Fruit fly (Drosophila melanogaster) whole organism, embryonic: ENCODE data around the gene HP1c.
A peak's percentile ranks its signal among the peaks of the same experiment; 100 is the strongest.

Experiments
- Atf6 ChIP-seq: fragments of 200-800 bp; sonication (Bioruptor generic); IDR thresholded peaks from 2 replicates; pipeline ENCODE4 v1.3.6; 2022; ENCODE audit warnings: missing biosample characterization, missing genetic modification characterization
- CG10462 ChIP-seq: fragments of 200-800 bp; sonication (Bioruptor generic); optimal IDR thresholded peaks from 2 replicates; lab custom pipeline; 2016; ENCODE audit warnings: missing biosample characterization, missing genetic modification characterization
- CG10543 ChIP-seq: fragments of 200-800 bp; sonication (Bioruptor generic); optimal IDR thresholded peaks from 3 replicates; lab custom pipeline; 2017; ENCODE audit warnings: missing biosample characterization, mild to moderate bottlenecking, missing genetic modification characterization, moderate library complexity
- CG11085 ChIP-seq: fragments of 200-800 bp; sonication (Bioruptor generic); IDR thresholded peaks from 2 replicates; pipeline ENCODE4 v1.3.6; 2022; ENCODE audit warnings: missing biosample characterization, missing genetic modification characterization
- CG13624 ChIP-seq: fragments of 200-800 bp; sonication (Bioruptor generic); optimal IDR thresholded peaks from 2 replicates; lab custom pipeline; 2016; ENCODE audit warnings: missing biosample characterization, missing genetic modification characterization
- CG15696 ChIP-seq: fragments of 200-800 bp; sonication (Bioruptor generic); optimal IDR thresholded peaks from 2 replicates; lab custom pipeline; 2019; ENCODE audit warnings: missing biosample characterization, mild to moderate bottlenecking, missing genetic modification characterization, moderate library complexity
- CG1647 ChIP-seq: fragments of 200-800 bp; sonication (Bioruptor generic); optimal IDR thresholded peaks from 3 replicates; lab custom pipeline; 2016; ENCODE audit warnings: missing biosample characterization, missing genetic modification characterization
- CG16779 ChIP-seq: fragments of 200-800 bp; sonication (Bioruptor generic); IDR thresholded peaks from 2 replicates; pipeline ENCODE4 v1.3.6; 2022; ENCODE audit warnings: missing biosample characterization, missing genetic modification characterization
- CG18599 ChIP-seq: fragments of 200-800 bp; sonication (Bioruptor generic); optimal IDR thresholded peaks from 3 replicates; lab custom pipeline; 2017; ENCODE audit warnings: missing biosample characterization, missing genetic modification characterization, mild to moderate bottlenecking, moderate library complexity, missing genetic modification reagents
- CG2199 ChIP-seq: fragments of 200-800 bp; sonication (Bioruptor generic); IDR thresholded peaks from 3 replicates; pipeline ENCODE4 v1.3.6; 2022; ENCODE audit warnings: missing biosample characterization, missing genetic modification characterization
- CG2712 ChIP-seq: fragments of 200-800 bp; optimal IDR thresholded peaks from 3 replicates; lab custom pipeline; 2019; ENCODE audit warnings: missing biosample characterization, mild to moderate bottlenecking, missing genetic modification characterization, moderate library complexity
- CG32767 ChIP-seq: fragments of 200-800 bp; sonication (Bioruptor generic); IDR thresholded peaks from 2 replicates; pipeline ENCODE4 v1.3.6; 2022; ENCODE audit warnings: missing biosample characterization, missing genetic modification characterization
- CG34422 ChIP-seq: fragments of 200-800 bp; sonication (Bioruptor generic); IDR thresholded peaks from 3 replicates; pipeline ENCODE4 v1.3.6; 2022; ENCODE audit warnings: missing biosample characterization, missing genetic modification characterization
- CG7963 ChIP-seq: fragments of 200-800 bp; sonication (Bioruptor generic); IDR thresholded peaks from 3 replicates; pipeline ENCODE4 v1.3.6; 2022; ENCODE audit warnings: missing biosample characterization, missing genetic modification characterization; ENCODE audit not compliant: partially characterized antibody
- CTCF ChIP-seq: fragments of 200-800 bp; sonication (Bioruptor generic); optimal IDR thresholded peaks from 2 replicates; lab custom pipeline; 2017; ENCODE audit warnings: missing biosample characterization, mild to moderate bottlenecking, missing genetic modification characterization, moderate library complexity
- CrebB ChIP-seq: fragments of 200-800 bp; sonication (Bioruptor generic); optimal IDR thresholded peaks from 3 replicates; lab custom pipeline; 2018; ENCODE audit warnings: missing biosample characterization, mild to moderate bottlenecking, missing genetic modification characterization
- Dfd ChIP-seq, 2 experiments: fragments of >200 bp; optimal IDR thresholded peaks; 2 replicates each; lab custom pipeline; 2017; ENCODE audit warnings: missing biosample characterization in 2 of 2, missing genetic modification characterization in 2 of 2
- Dip2 ChIP-seq: fragments of 200-800 bp; sonication (Bioruptor generic); IDR thresholded peaks from 2 replicates; pipeline ENCODE4 v1.3.6; 2022; ENCODE audit warnings: missing biosample characterization, missing genetic modification characterization
- E2f1 ChIP-seq: fragments of 200-800 bp; sonication (Bioruptor generic); IDR thresholded peaks from 2 replicates; pipeline ENCODE4 v1.3.6; 2022; ENCODE audit warnings: missing biosample characterization, missing genetic modification characterization
- MTF-1 ChIP-seq: fragments of 200-800 bp; sonication (Bioruptor generic); optimal IDR thresholded peaks from 2 replicates; lab custom pipeline; 2018; ENCODE audit warnings: missing biosample characterization, mild to moderate bottlenecking, missing genetic modification characterization, borderline replicate concordance
- Rx ChIP-seq: fragments of 200-800 bp; sonication (Bioruptor generic); IDR thresholded peaks from 2 replicates; pipeline ENCODE4 v1.3.6; 2022; ENCODE audit warnings: missing biosample characterization, missing genetic modification characterization
- Trl ChIP-seq, 3 experiments: fragments of >200 bp in 2 of 3; fragments of 200-800 bp in 1 of 3; sonication (Bioruptor generic) in 1 of 3; optimal IDR thresholded peaks; 2 replicates in 1 of 3; 3 replicates in 2 of 3; lab custom pipeline; 2016 to 2017; ENCODE audit warnings: missing biosample characterization in 1 of 3, missing genetic modification characterization in 1 of 3
- Vsx1 ChIP-seq: fragments of 200-800 bp; sonication (Bioruptor generic); optimal IDR thresholded peaks from 2 replicates; lab custom pipeline; 2017; ENCODE audit warnings: missing biosample characterization, mild to moderate bottlenecking, missing genetic modification characterization, missing genetic modification reagents
- ap ChIP-seq: fragments of 200-800 bp; sonication (Bioruptor generic); IDR thresholded peaks from 2 replicates; pipeline ENCODE4 v1.3.6; 2022; ENCODE audit warnings: missing biosample characterization, missing genetic modification characterization
- ara ChIP-seq: fragments of 200-800 bp; sonication (Bioruptor generic); IDR thresholded peaks from 2 replicates; pipeline ENCODE4 v1.3.6; 2022; ENCODE audit warnings: missing biosample characterization, missing genetic modification characterization
- chinmo ChIP-seq: fragments of 200-800 bp; sonication (Bioruptor generic); IDR thresholded peaks from 4 replicates; pipeline ENCODE4 v1.3.6; 2022; ENCODE audit warnings: missing biosample characterization, missing genetic modification characterization; ENCODE audit not compliant: partially characterized antibody
- chm ChIP-seq: fragments of 200-800 bp; sonication (Bioruptor generic); IDR thresholded peaks from 2 replicates; pipeline ENCODE4 v1.3.6; 2022; ENCODE audit warnings: missing biosample characterization, missing genetic modification characterization
- crol ChIP-seq: fragments of 200-800 bp; sonication (Bioruptor generic); IDR thresholded peaks from 2 replicates; pipeline ENCODE4 v1.3.6; 2022; ENCODE audit warnings: missing biosample characterization, missing genetic modification characterization
- crp ChIP-seq, 2 experiments: fragments of 200-800 bp; sonication (Bioruptor generic); optimal IDR thresholded peaks; 2 replicates in 1 of 2; 3 replicates in 1 of 2; lab custom pipeline; 2017; ENCODE audit warnings: missing biosample characterization in 2 of 2, missing genetic modification characterization in 2 of 2, mild to moderate bottlenecking in 1 of 2, moderate library complexity in 1 of 2
- dan ChIP-seq: fragments of 200-800 bp; sonication (Bioruptor generic); IDR thresholded peaks from 2 replicates; pipeline ENCODE4 v1.3.6; 2022; ENCODE audit warnings: missing biosample characterization, missing genetic modification characterization
- danr ChIP-seq: fragments of 200-800 bp; sonication (Bioruptor generic); IDR thresholded peaks from 2 replicates; pipeline ENCODE4 v1.3.6; 2022; ENCODE audit warnings: missing biosample characterization, missing genetic modification characterization
- dimm ChIP-seq: fragments of 200-800 bp; sonication (Bioruptor generic); IDR thresholded peaks from 2 replicates; pipeline ENCODE4 v1.3.6; 2022; ENCODE audit warnings: missing biosample characterization, missing genetic modification characterization
- ewg ChIP-seq: fragments of 200-800 bp; sonication (Bioruptor generic); optimal IDR thresholded peaks from 3 replicates; lab custom pipeline; 2017; ENCODE audit warnings: mild to moderate bottlenecking, missing biosample characterization, missing genetic modification reagents, missing genetic modification characterization
- fd96Cb ChIP-seq: fragments of 200-800 bp; sonication (Bioruptor generic); optimal IDR thresholded peaks from 2 replicates; lab custom pipeline; 2018; ENCODE audit warnings: missing biosample characterization, mild to moderate bottlenecking, missing genetic modification characterization, moderate library complexity
- gfzf ChIP-seq: fragments of 200-800 bp; sonication (Bioruptor generic); optimal IDR thresholded peaks from 2 replicates; lab custom pipeline; 2016; ENCODE audit warnings: missing biosample characterization, mild to moderate bottlenecking, missing genetic modification characterization, moderate library complexity
- gsb-n ChIP-seq: fragments of 200-800 bp; sonication (Bioruptor generic); optimal IDR thresholded peaks from 3 replicates; lab custom pipeline; 2018; ENCODE audit warnings: missing biosample characterization, mild to moderate bottlenecking, missing genetic modification characterization
- hth ChIP-seq: fragments of >200 bp; optimal IDR thresholded peaks from 2 replicates; lab custom pipeline; 2017; ENCODE audit warnings: inconsistent platforms
- kah ChIP-seq: fragments of 200-800 bp; sonication (Bioruptor generic); optimal IDR thresholded peaks from 2 replicates; lab custom pipeline; 2018; ENCODE audit warnings: missing biosample characterization, mild to moderate bottlenecking, missing genetic modification characterization
- nerfin-2 ChIP-seq: fragments of 200-800 bp; sonication (Bioruptor generic); IDR thresholded peaks from 2 replicates; pipeline ENCODE4 v1.3.6; 2022; ENCODE audit warnings: missing biosample characterization, missing genetic modification characterization; ENCODE audit not compliant: partially characterized antibody
- onecut ChIP-seq: fragments of 200-800 bp; sonication (Bioruptor generic); IDR thresholded peaks from 2 replicates; pipeline ENCODE4 v1.3.6; 2022; ENCODE audit warnings: missing biosample characterization, missing genetic modification characterization
- pnt ChIP-seq: fragments of 200-800 bp; sonication (Bioruptor generic); optimal IDR thresholded peaks from 3 replicates; lab custom pipeline; 2016; ENCODE audit warnings: missing biosample characterization, missing genetic modification characterization
- row ChIP-seq: fragments of 200-800 bp; sonication (Bioruptor generic); IDR thresholded peaks from 3 replicates; pipeline ENCODE4 v1.3.6; 2022; ENCODE audit warnings: missing biosample characterization, missing genetic modification characterization
- slbo ChIP-seq: fragments of 200-800 bp; sonication (Bioruptor generic); IDR thresholded peaks from 2 replicates; pipeline ENCODE4 v1.3.6; 2022; ENCODE audit warnings: missing biosample characterization, missing genetic modification characterization
- sob ChIP-seq: fragments of 200-800 bp; sonication (Bioruptor generic); IDR thresholded peaks from 2 replicates; pipeline ENCODE4 v1.3.6; 2022; ENCODE audit warnings: missing biosample characterization, missing genetic modification characterization
- sr ChIP-seq: fragments of 200-800 bp; sonication (Bioruptor generic); IDR thresholded peaks from 3 replicates; pipeline ENCODE4 v1.3.6; 2022; ENCODE audit warnings: missing biosample characterization, missing genetic modification characterization
- trem ChIP-seq: fragments of 200-800 bp; optimal IDR thresholded peaks from 3 replicates; lab custom pipeline; 2019; ENCODE audit warnings: missing biosample characterization, mild to moderate bottlenecking, missing genetic modification characterization, moderate library complexity
- tx ChIP-seq: fragments of 200-800 bp; sonication (Bioruptor generic); optimal IDR thresholded peaks from 2 replicates; lab custom pipeline; 2016; ENCODE audit warnings: missing biosample characterization, missing genetic modification characterization

The HP1c gene

DNA sequence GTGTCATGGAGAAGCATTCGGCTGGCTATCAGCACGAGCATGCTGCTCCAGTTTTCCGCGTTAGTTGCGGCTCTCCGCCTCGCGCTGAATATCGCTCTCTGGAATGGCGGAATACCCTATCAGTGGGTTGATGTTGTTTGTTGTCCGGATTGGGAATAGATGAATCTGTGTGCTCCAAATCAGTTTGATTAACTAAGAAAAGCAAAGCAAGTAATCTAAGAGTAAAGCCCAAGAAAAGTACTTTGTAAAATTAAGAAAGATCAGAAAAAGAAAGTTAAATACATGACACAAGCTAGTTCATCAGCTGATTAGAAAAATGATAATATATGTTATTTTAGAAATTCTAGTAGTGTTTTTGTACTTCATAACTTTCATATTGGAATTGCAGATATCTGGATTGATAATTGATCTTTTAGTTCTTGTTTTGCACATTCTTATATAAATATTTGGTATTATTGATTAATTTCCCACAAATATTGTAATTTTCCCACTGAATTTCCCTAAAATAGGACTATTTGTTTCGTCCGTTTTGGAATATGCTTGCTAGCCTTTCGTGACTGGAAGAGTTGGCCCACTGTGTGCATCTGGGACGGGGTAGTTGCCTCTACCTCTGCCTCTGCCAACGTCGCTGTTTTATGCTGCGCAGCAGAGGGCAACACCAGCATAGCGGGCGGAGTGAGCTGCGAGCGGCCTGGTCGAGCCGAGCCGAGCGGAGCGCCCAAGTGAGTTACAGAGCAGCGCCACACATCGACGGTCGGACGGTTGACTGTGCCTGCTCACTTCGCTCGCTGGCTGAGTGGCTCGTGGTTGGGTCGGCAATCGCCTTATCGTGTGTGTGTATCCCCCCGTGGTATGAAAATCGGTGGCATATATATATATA, 8.7 kb downstream of the HP1c start (continued):
- TF ChIP-seq CG34422 (no peak; the same call in none of the 3 replicates), dimm (no peak)

dm6 chr3R:22755187-22755777, 9.9 kb downstream of the HP1c start:
- no peak for TF ChIP-seq fd96Cb
- TF ChIP-seq Dfd (GFP tag; optimal IDR thresholded peaks at IDR 0.05; lab: Kevin White, UChicago): no peak
- TF ChIP-seq CG11085 (GFP tag; lab: Robert Waterston, UW): no peak
- TF ChIP-seq ap (GFP tag; lab: Robert Waterston, UW): no peak
- TF ChIP-seq Rx: no peak
- TF ChIP-seq CG1647 (GFP tag; lab: Kevin White, UChicago): no peak
- TF ChIP-seq onecut: peak; percentile 99
- TF ChIP-seq Vsx1 (GFP tag; lab: Kevin White, UChicago): no peak
- no peak for TF ChIP-seq ewg
- no peak for TF ChIP-seq CG10543 (GFP tag; lab: Kevin White, UChicago)
- TF ChIP-seq nerfin-2 (GFP tag; lab: Robert Waterston, UW): 0 out of 2 replicates have a peak, but pooled peaks have one; percentile 10
- no peak for TF ChIP-seq CrebB (tag; lab: Kevin White, UChicago)
- TF ChIP-seq danr (GFP tag; lab: Robert Waterston, UW): no peak
- no peak for TF ChIP-seq CG15696 (tag; lab: Kevin White, UChicago)
- no peak for TF ChIP-seq pnt
- no peak for TF ChIP-seq CG2712 (tag; lab: Kevin White, UChicago)
- TF ChIP-seq CG7963 (GFP tag; lab: Robert Waterston, UW): no peak
- 0 out of 2 replicates have a peak, but pooled peaks have one; percentile 30 for TF ChIP-seq Atf6 (GFP tag; lab: Robert Waterston, UW)
- TF ChIP-seq gsb-n (tag; lab: Kevin White, UChicago): no peak
- no peak for TF ChIP-seq E2f1
- no peak for TF ChIP-seq CG16779 (GFP tag; lab: Robert Waterston, UW)
- no peak for TF ChIP-seq ara (GFP tag; lab: Robert Waterston, UW)
- peak; percentile 60 to 67 for TF ChIP-seq Trl (optimal IDR thresholded peaks at IDR 0.05; lab: Kevin White, UChicago)
- TF ChIP-seq Trl (GFP tag; optimal IDR thresholded peaks at IDR 0.05; lab: Kevin White, UChicago): no peak
- 0 out of 3 replicates have a peak, but pooled peaks have one; percentile 12 for TF ChIP-seq row
- TF ChIP-seq trem (tag; lab: Kevin White, UChicago): no peak
- TF ChIP-seq CG13624 (GFP tag; lab: Kevin White, UChicago): no peak
- 0 out of 3 replicates have a peak, but pooled peaks have one; percentile 55 for TF ChIP-seq CG2199 (GFP tag; lab: Robert Waterston, UW)
- 0 out of 2 replicates have a peak, but pooled peaks have one; percentile 4 for TF ChIP-seq slbo (GFP tag; lab: Robert Waterston, UW)
- TF ChIP-seq kah (GFP tag; lab: Kevin White, UChicago): no peak
- TF ChIP-seq dan: no peak
- 0 out of 2 replicates have a peak, but pooled peaks have one; percentile 17 for TF ChIP-seq CG32767 (GFP tag; lab: Robert Waterston, UW)
- no peak for TF ChIP-seq chinmo (GFP tag; lab: Robert Waterston, UW)
- TF ChIP-seq chm (GFP tag; lab: Robert Waterston, UW): no peak
- no peak for TF ChIP-seq gfzf
- TF ChIP-seq CG18599 (GFP tag; lab: Kevin White, UChicago): no peak
- TF ChIP-seq hth (lab: Kevin White, UChicago): no peak
- no peak for TF ChIP-seq Dip2 (GFP tag; lab: Robert Waterston, UW)
- peak in 1 of 2 experiments; percentile 15 for TF ChIP-seq crp (GFP tag; optimal IDR thresholded peaks at IDR 0.05; lab: Kevin White, UChicago)
- TF ChIP-seq sob (GFP tag; lab: Robert Waterston, UW): 0 out of 2 replicates have a peak, but pooled peaks have one; percentile 25
- TF ChIP-seq tx (GFP tag; lab: Kevin White, UChicago): no peak
- peak; percentile 58 for TF ChIP-seq MTF-1 (GFP tag; lab: Kevin White, UChicago)
- no peak for TF ChIP-seq CG10462
- peak; percentile 46; the same call in 1 of the 3 replicates for TF ChIP-seq sr (GFP tag; lab: Robert Waterston, UW)
- TF ChIP-seq crol (GFP tag; lab: Robert Waterston, UW): peak; percentile 89
- no peak for TF ChIP-seq CTCF (GFP tag; lab: Kevin White, UChicago)
